Worm (Caenorhabditis elegans): Measurements from ENCODE around the gene chil-19.

Gene chil-19

DNA sequence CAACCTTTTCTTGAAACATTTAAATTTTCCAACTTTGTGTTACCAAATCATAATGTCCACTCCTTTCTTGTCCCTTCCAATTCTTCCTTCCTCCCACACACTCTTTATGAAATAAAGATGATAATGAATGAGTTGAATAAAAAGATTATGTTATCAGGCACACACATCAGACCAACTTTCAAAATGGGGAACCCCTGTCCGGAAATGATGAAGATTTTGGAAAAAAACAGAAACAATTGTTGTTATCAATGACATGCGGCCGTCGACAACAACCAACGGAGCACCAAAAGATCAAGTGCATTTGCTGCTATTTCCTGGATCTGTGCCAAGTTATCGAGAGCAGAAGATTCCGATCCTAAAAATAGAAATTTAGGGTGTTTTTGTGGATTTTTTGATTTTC, 29.1 kb upstream of the chil-19 start:
- TF ChIP-seq ceh-39 (tag; optimal IDR thresholded peaks at IDR 0.05) (no peak), ztf-11 (tag; optimal IDR thresholded peaks at IDR 0.05) (no peak), ces-1 (GFP tag; optimal IDR thresholded peaks at IDR 0.05) (no peak), unc-62 (GFP tag; optimal IDR thresholded peaks at IDR 0.05) (no peak), nhr-76 (tag; optimal IDR thresholded peaks at IDR 0.05) (no peak), mab-5 (tag; optimal IDR thresholded peaks at IDR 0.05) (no peak), unc-120 (tag; optimal IDR thresholded peaks at IDR 0.05; ENCODE audit: poor library complexity, severe bottlenecking) (no peak), sem-2 (GFP tag; optimal IDR thresholded peaks at IDR 0.05) (no peak), snpc-4 (tag; optimal IDR thresholded peaks at IDR 0.05) (no peak), zip-8 (tag; optimal IDR thresholded peaks at IDR 0.05) (no peak), drap-1 (GFP tag; optimal IDR thresholded peaks at IDR 0.05) (no peak), mep-1 (tag; optimal IDR thresholded peaks at IDR 0.05) (no peak), bed-3 (GFP tag; optimal IDR thresholded peaks at IDR 0.05) (no peak), lin-32 (GFP tag; optimal IDR thresholded peaks at IDR 0.05) (no peak)

DNA sequence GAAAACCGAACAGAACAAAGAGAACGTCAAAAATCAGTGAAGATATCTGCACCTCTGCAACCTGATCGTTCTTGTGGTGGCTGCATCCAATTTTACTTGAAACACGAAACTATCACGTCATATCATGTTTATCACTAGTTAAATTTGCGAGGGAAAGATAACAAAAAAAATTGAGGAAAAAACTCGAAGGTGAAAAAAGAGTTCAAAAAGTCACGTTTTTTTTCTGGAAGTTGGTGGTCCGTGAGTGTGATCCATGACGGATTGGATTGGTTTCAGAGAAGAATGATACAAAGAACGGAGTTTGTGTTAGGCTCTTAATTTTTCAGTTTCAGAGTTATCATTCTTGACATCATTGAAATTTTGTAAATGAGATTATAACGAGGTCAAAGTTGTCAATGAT, 28.3 kb upstream of the chil-19 start:
- no peak for TF ChIP-seq sem-2 (GFP tag; optimal IDR thresholded peaks at IDR 0.05)
- no peak for TF ChIP-seq nhr-2 (tag; optimal IDR thresholded peaks at IDR 0.05)
- no peak for TF ChIP-seq elt-3 (tag; optimal IDR thresholded peaks at IDR 0.05)
- TF ChIP-seq lin-32 (GFP tag; optimal IDR thresholded peaks at IDR 0.05): no peak
- TF ChIP-seq blmp-1 (tag; optimal IDR thresholded peaks at IDR 0.05): no peak
- no peak for TF ChIP-seq sptf-1 (tag; optimal IDR thresholded peaks at IDR 0.05)
- TF ChIP-seq mls-2 (tag; optimal IDR thresholded peaks at IDR 0.05): no peak
- TF ChIP-seq ceh-43 (GFP tag; optimal IDR thresholded peaks at IDR 0.05): no peak
- TF ChIP-seq ces-1 (GFP tag; optimal IDR thresholded peaks at IDR 0.05): no peak

ce11 chrII:9481427-9481826, 27.2 kb upstream of the chil-19 start:
- no peak for TF ChIP-seq zip-8 (tag; optimal IDR thresholded peaks at IDR 0.05)
- no peak for TF ChIP-seq unc-62 (GFP tag; optimal IDR thresholded peaks at IDR 0.05)
- TF ChIP-seq unc-120 (tag; optimal IDR thresholded peaks at IDR 0.05; ENCODE audit: poor library complexity, severe bottlenecking): no peak
- no peak for TF ChIP-seq mls-2 (tag; optimal IDR thresholded peaks at IDR 0.05)
- TF ChIP-seq M03D4.4 (tag; optimal IDR thresholded peaks at IDR 0.05): no peak
- no peak for TF ChIP-seq ceh-83 (GFP tag; optimal IDR thresholded peaks at IDR 0.05)
- TF ChIP-seq elt-3 (tag; optimal IDR thresholded peaks at IDR 0.05): no peak
- no peak for TF ChIP-seq hlh-1 (tag; optimal IDR thresholded peaks at IDR 0.05)
- no peak for TF ChIP-seq lin-13 (tag; optimal IDR thresholded peaks at IDR 0.05)
- no peak for TF ChIP-seq nhr-237 (tag; optimal IDR thresholded peaks at IDR 0.05)
- no peak for TF ChIP-seq drap-1 (GFP tag; optimal IDR thresholded peaks at IDR 0.05)
- TF ChIP-seq ceh-43 (GFP tag; optimal IDR thresholded peaks at IDR 0.05): no peak
- no peak for TF ChIP-seq nhr-28 (tag; optimal IDR thresholded peaks at IDR 0.05)
- TF ChIP-seq sem-2 (GFP tag; optimal IDR thresholded peaks at IDR 0.05): no peak
- no peak for TF ChIP-seq nhr-2 (tag; optimal IDR thresholded peaks at IDR 0.05)

ce11 chrII:9480006-9480405, 25.8 kb upstream of the chil-19 start, which contains the start of gene T19H5.7:
Gene T19H5.7, minus strand, starts transcription at chrII:9480106.
- TF ChIP-seq nhr-28 (tag; optimal IDR thresholded peaks at IDR 0.05) (no peak), ceh-83 (GFP tag; optimal IDR thresholded peaks at IDR 0.05) (no peak), drap-1 (GFP tag; optimal IDR thresholded peaks at IDR 0.05) (no peak), ceh-43 (GFP tag; optimal IDR thresholded peaks at IDR 0.05) (no peak), lin-13 (tag; optimal IDR thresholded peaks at IDR 0.05) (no peak)

DNA sequence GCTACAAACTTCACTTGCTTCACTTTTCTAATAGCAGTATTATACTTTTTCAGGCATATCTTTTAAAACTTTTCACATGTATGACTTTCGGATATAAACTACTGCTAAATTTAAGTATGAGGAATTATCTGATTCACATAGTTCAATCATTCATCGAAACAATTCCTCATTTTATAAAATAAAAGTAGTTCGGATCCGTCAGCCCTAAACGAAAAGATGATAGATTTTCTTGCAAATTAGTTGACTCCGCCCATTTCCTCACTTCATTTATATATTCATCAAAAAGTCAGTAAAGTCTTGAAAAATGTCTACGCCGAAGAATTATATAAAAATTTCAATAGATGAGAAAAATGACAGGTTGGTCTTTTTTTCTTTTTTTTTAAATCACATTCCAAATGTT, 23.4 kb upstream of the chil-19 start, which contains the start of gene chil-27:
chil-27 (plus strand) TSS at position 301 of the 400 bp plus-strand sequence.
- TF ChIP-seq nhr-237 (tag; optimal IDR thresholded peaks at IDR 0.05) (no peak), hlh-1 (tag; optimal IDR thresholded peaks at IDR 0.05) (no peak), cnd-1 (tag; optimal IDR thresholded peaks at IDR 0.05) (no peak), ztf-11 (tag; optimal IDR thresholded peaks at IDR 0.05) (no peak), snpc-4 (tag; optimal IDR thresholded peaks at IDR 0.05) (no peak), nhr-76 (tag; optimal IDR thresholded peaks at IDR 0.05) (no peak), ceh-83 (GFP tag; optimal IDR thresholded peaks at IDR 0.05) (no peak), sptf-1 (tag; optimal IDR thresholded peaks at IDR 0.05) (no peak), ces-1 (GFP tag; optimal IDR thresholded peaks at IDR 0.05) (no peak), elt-3 (tag; optimal IDR thresholded peaks at IDR 0.05) (no peak), unc-62 (GFP tag; optimal IDR thresholded peaks at IDR 0.05) (no peak)

DNA sequence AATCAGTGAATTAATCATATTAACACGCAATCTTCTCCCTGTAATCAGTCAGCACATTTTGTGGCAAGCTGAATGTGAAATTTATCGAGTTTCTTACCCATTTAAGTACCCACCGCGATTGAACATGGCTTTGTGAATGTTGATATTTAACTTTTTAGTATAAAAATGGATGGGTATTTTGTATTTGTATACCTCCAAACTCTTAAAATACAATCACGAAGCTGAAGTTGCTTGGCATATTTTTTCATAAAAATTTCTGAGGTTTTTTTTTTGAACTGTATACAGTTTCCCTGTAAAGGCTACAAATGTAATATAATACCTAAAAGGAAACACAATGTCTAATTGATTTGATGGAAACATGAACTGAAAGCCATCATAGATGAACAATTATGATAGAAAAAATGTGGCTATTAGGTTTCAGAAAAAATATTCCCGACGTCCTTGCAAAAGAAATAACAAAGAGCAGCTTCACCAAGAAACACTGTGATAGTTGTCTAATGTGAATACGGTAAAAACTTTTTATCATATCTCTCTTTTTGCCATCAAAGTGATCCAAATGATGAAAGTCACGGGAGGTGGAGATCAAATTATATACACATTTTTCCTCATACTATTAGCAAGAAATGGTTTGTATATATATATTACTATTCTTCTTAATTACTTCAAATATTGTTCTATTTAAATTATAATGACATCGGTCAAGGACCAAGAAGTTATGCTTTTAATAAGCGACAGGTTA, 20.3 kb upstream of the chil-19 start, which contains the start of the genes chil-25 and chil-26:
chil-25 (minus strand) TSS at position 101 of the 739 bp plus-strand sequence.
chil-26 (plus strand) TSS at position 689 of the 739 bp plus-strand sequence.
- TF ChIP-seq hlh-1 (tag; optimal IDR thresholded peaks at IDR 0.05) (no peak), nhr-237 (tag; optimal IDR thresholded peaks at IDR 0.05) (no peak), lin-32 (GFP tag; optimal IDR thresholded peaks at IDR 0.05) (no peak), ceh-83 (GFP tag; optimal IDR thresholded peaks at IDR 0.05) (no peak), nhr-2 (tag; optimal IDR thresholded peaks at IDR 0.05) (no peak), nhr-12 (tag; optimal IDR thresholded peaks at IDR 0.05) (no peak), ham-2 (GFP tag; optimal IDR thresholded peaks at IDR 0.05) (no peak), mep-1 (tag; optimal IDR thresholded peaks at IDR 0.05) (no peak), bed-3 (GFP tag; optimal IDR thresholded peaks at IDR 0.05) (no peak), lsy-2 (tag; optimal IDR thresholded peaks at IDR 0.05) (no peak), flh-1 (GFP tag; optimal IDR thresholded peaks at IDR 0.05) (no peak)

All from whole organism, mixed stage, embryonic.